Fruit fly (Drosophila melanogaster) whole organism, embryonic: ENCODE measurements around the gene Nse4.
A peak's percentile ranks its signal among the peaks of the same experiment; 100 is the strongest.

ENCODE experiments used
- Adf1 ChIP-seq: fragments of 200-800 bp; sonication (Bioruptor generic); IDR thresholded peaks from 2 replicates; pipeline ENCODE4 v1.3.6; 2022; ENCODE audit warnings: missing biosample characterization, missing genetic modification characterization
- Antp ChIP-seq: fragments of 200-800 bp; sonication (Bioruptor generic); optimal IDR thresholded peaks from 3 replicates; lab custom pipeline; 2016; ENCODE audit warnings: missing biosample characterization, missing genetic modification characterization
- CG10565 ChIP-seq: fragments of 200-800 bp; sonication (Bioruptor generic); optimal IDR thresholded peaks from 3 replicates; lab custom pipeline; 2016; ENCODE audit warnings: missing biosample characterization, mild to moderate bottlenecking, missing genetic modification characterization
- CG14441 ChIP-seq: fragments of 200-800 bp; sonication (Bioruptor generic); IDR thresholded peaks from 2 replicates; pipeline ENCODE4 v1.3.6; 2022; ENCODE audit warnings: missing biosample characterization, missing genetic modification characterization
- CG16863 ChIP-seq: fragments of 200-800 bp; sonication (Bioruptor generic); optimal IDR thresholded peaks from 3 replicates; lab custom pipeline; 2016; ENCODE audit warnings: missing biosample characterization, missing genetic modification characterization
- CG17359 ChIP-seq: fragments of 200-800 bp; sonication (Bioruptor generic); optimal IDR thresholded peaks from 3 replicates; lab custom pipeline; 2018; ENCODE audit warnings: missing biosample characterization, mild to moderate bottlenecking, missing genetic modification characterization, moderate library complexity
- CG17361 ChIP-seq: fragments of 200-800 bp; sonication (Bioruptor generic); IDR thresholded peaks from 3 replicates; pipeline ENCODE4 v1.3.6; 2022; ENCODE audit warnings: missing biosample characterization, missing genetic modification characterization
- CG17568 ChIP-seq: fragments of 200-800 bp; sonication (Bioruptor generic); optimal IDR thresholded peaks from 2 replicates; lab custom pipeline; 2018; ENCODE audit warnings: missing biosample characterization, mild to moderate bottlenecking, missing genetic modification characterization, moderate library complexity
- CG17912 ChIP-seq: fragments of 200-800 bp; sonication (Bioruptor generic); optimal IDR thresholded peaks from 2 replicates; lab custom pipeline; 2018; ENCODE audit warnings: missing biosample characterization, mild to moderate bottlenecking, missing genetic modification characterization
- CG1792 ChIP-seq: fragments of 200-800 bp; sonication (Bioruptor generic); optimal IDR thresholded peaks from 2 replicates; lab custom pipeline; 2016; ENCODE audit warnings: missing biosample characterization, missing genetic modification characterization
- CG18011 ChIP-seq: fragments of 200-800 bp; sonication (Bioruptor generic); optimal IDR thresholded peaks from 2 replicates; lab custom pipeline; 2017; ENCODE audit warnings: missing biosample characterization, missing genetic modification characterization, mild to moderate bottlenecking, moderate library complexity, missing genotype
- CG3995 ChIP-seq: fragments of 200-800 bp; sonication (Bioruptor generic); optimal IDR thresholded peaks from 3 replicates; lab custom pipeline; 2016; ENCODE audit warnings: missing biosample characterization, missing genetic modification characterization
- CG4282 ChIP-seq: fragments of 200-800 bp; sonication (Bioruptor generic); optimal IDR thresholded peaks from 2 replicates; lab custom pipeline; 2016; ENCODE audit warnings: missing biosample characterization, missing genetic modification characterization
- CG6791 ChIP-seq: fragments of 200-800 bp; sonication (Bioruptor generic); IDR thresholded peaks from 3 replicates; pipeline ENCODE4 v1.3.6; 2022; ENCODE audit warnings: missing biosample characterization, missing genetic modification characterization; ENCODE audit not compliant: partially characterized antibody
- CG8089 ChIP-seq: fragments of 200-800 bp; sonication (Bioruptor generic); optimal IDR thresholded peaks from 3 replicates; lab custom pipeline; 2016; ENCODE audit warnings: missing biosample characterization, missing genetic modification characterization
- CG9817 ChIP-seq: fragments of 200-800 bp; sonication (Bioruptor generic); optimal IDR thresholded peaks from 2 replicates; lab custom pipeline; 2018; ENCODE audit warnings: missing biosample characterization, mild to moderate bottlenecking, missing genetic modification characterization, moderate library complexity
- CkIIα-i1 ChIP-seq: fragments of 200-800 bp; sonication (Bioruptor generic); IDR thresholded peaks from 2 replicates; pipeline ENCODE4 v1.3.6; 2022; ENCODE audit warnings: missing biosample characterization, missing genetic modification characterization
- CoRest ChIP-seq: fragments of 200-800 bp; sonication (Bioruptor generic); optimal IDR thresholded peaks from 3 replicates; lab custom pipeline; 2018; ENCODE audit warnings: missing biosample characterization, mild to moderate bottlenecking, missing genetic modification characterization, moderate library complexity
- Elba2 ChIP-seq: fragments of 200-800 bp; sonication (Bioruptor generic); optimal IDR thresholded peaks from 3 replicates; lab custom pipeline; 2016; ENCODE audit warnings: missing biosample characterization, missing genetic modification characterization
- Hmr ChIP-seq: fragments of 200-800 bp; sonication (Bioruptor generic); optimal IDR thresholded peaks from 3 replicates; lab custom pipeline; 2017; ENCODE audit warnings: mild to moderate bottlenecking, missing biosample characterization, missing genetic modification reagents, missing genetic modification characterization
- Hr51 ChIP-seq, 2 experiments: fragments of 200-800 bp; sonication (Bioruptor generic); optimal IDR thresholded peaks; 2 replicates in 1 of 2; 3 replicates in 1 of 2; lab custom pipeline; 2016 to 2018; ENCODE audit warnings: missing biosample characterization in 2 of 2, missing genetic modification characterization in 2 of 2, mild to moderate bottlenecking in 1 of 2, moderate library complexity in 1 of 2
- Max ChIP-seq: fragments of 200-800 bp; sonication (Bioruptor generic); optimal IDR thresholded peaks from 2 replicates; lab custom pipeline; 2016; ENCODE audit warnings: missing biosample characterization, mild to moderate bottlenecking, missing genetic modification characterization
- NFAT ChIP-seq: fragments of 200-800 bp; sonication (Bioruptor generic); IDR thresholded peaks from 2 replicates; pipeline ENCODE4 v1.3.6; 2022; ENCODE audit warnings: missing biosample characterization, missing genetic modification characterization
- Nf-YB ChIP-seq: fragments of 200-800 bp; sonication (Bioruptor generic); optimal IDR thresholded peaks from 3 replicates; lab custom pipeline; 2019; ENCODE audit warnings: missing biosample characterization, mild to moderate bottlenecking, missing genetic modification characterization, moderate library complexity
- Ptx1 ChIP-seq: fragments of 200-800 bp; sonication (Bioruptor generic); IDR thresholded peaks from 2 replicates; pipeline ENCODE4 v1.3.6; 2022; ENCODE audit warnings: missing biosample characterization, missing genetic modification characterization
- Sox100B ChIP-seq: fragments of 200-800 bp; sonication (Bioruptor generic); optimal IDR thresholded peaks from 3 replicates; lab custom pipeline; 2018; ENCODE audit warnings: missing biosample characterization, mild to moderate bottlenecking, missing genetic modification characterization
- Spps ChIP-seq: fragments of 200-800 bp; sonication (Bioruptor generic); optimal IDR thresholded peaks from 2 replicates; lab custom pipeline; 2018; ENCODE audit warnings: missing biosample characterization, mild to moderate bottlenecking, missing genetic modification characterization
- Taf1 ChIP-seq: fragments of 200-800 bp; sonication (Bioruptor generic); IDR thresholded peaks from 2 replicates; pipeline ENCODE4 v1.3.6; 2022; ENCODE audit warnings: missing biosample characterization, missing genetic modification characterization
- Usf ChIP-seq: fragments of 200-800 bp; sonication (Bioruptor generic); optimal IDR thresholded peaks from 2 replicates; lab custom pipeline; 2017; ENCODE audit warnings: missing genotype, missing biosample characterization, missing genetic modification characterization
- ara ChIP-seq: fragments of 200-800 bp; sonication (Bioruptor generic); IDR thresholded peaks from 2 replicates; pipeline ENCODE4 v1.3.6; 2022; ENCODE audit warnings: missing biosample characterization, missing genetic modification characterization
- bab2 ChIP-seq: fragments of 200-800 bp; sonication (Bioruptor generic); optimal IDR thresholded peaks from 2 replicates; lab custom pipeline; 2016; ENCODE audit warnings: missing biosample characterization, missing genetic modification characterization
- bigmax ChIP-seq: fragments of 200-800 bp; sonication (Bioruptor generic); optimal IDR thresholded peaks from 2 replicates; lab custom pipeline; 2018; ENCODE audit warnings: missing biosample characterization, mild to moderate bottlenecking, missing genetic modification characterization
- cato ChIP-seq: fragments of 200-800 bp; sonication (Bioruptor generic); optimal IDR thresholded peaks from 2 replicates; lab custom pipeline; 2016; ENCODE audit warnings: missing biosample characterization, missing genetic modification characterization, borderline replicate concordance
- da ChIP-seq: fragments of 200-800 bp; sonication (Bioruptor generic); optimal IDR thresholded peaks from 2 replicates; lab custom pipeline; 2016; ENCODE audit warnings: missing biosample characterization, missing genetic modification characterization
- eyg ChIP-seq: fragments of 200-800 bp; sonication (Bioruptor generic); optimal IDR thresholded peaks from 3 replicates; lab custom pipeline; 2016; ENCODE audit warnings: missing biosample characterization, missing genetic modification characterization
- gsb-n ChIP-seq: fragments of 200-800 bp; sonication (Bioruptor generic); optimal IDR thresholded peaks from 3 replicates; lab custom pipeline; 2018; ENCODE audit warnings: missing biosample characterization, mild to moderate bottlenecking, missing genetic modification characterization
- hb ChIP-seq: fragments of 200-800 bp; sonication (Bioruptor generic); IDR thresholded peaks from 3 replicates; pipeline ENCODE4 v1.3.6; 2022; ENCODE audit warnings: missing biosample characterization, missing genetic modification characterization; ENCODE audit not compliant: partially characterized antibody
- jing ChIP-seq: fragments of 200-800 bp; sonication (Bioruptor generic); optimal IDR thresholded peaks from 2 replicates; lab custom pipeline; 2018; ENCODE audit warnings: missing biosample characterization, mild to moderate bottlenecking, missing genetic modification characterization
- knrl ChIP-seq: fragments of 200-800 bp; sonication (Bioruptor generic); IDR thresholded peaks from 3 replicates; pipeline ENCODE4 v1.3.6; 2022; ENCODE audit warnings: missing biosample characterization, missing genetic modification characterization; ENCODE audit not compliant: partially characterized antibody
- lab ChIP-seq: fragments of 200-800 bp; sonication (Bioruptor generic); optimal IDR thresholded peaks from 3 replicates; lab custom pipeline; 2017; ENCODE audit warnings: missing biosample characterization, missing genetic modification characterization, mild to moderate bottlenecking, moderate library complexity, missing genetic modification reagents
- lola ChIP-seq, 3 experiments: fragments of >200 bp in 2 of 3; fragments of 200-800 bp in 1 of 3; sonication (Bioruptor generic) in 1 of 3; optimal IDR thresholded peaks; 2 replicates each; lab custom pipeline; 2017 to 2019; ENCODE audit warnings: missing biosample characterization in 3 of 3, missing genetic modification characterization in 3 of 3, mild to moderate bottlenecking in 1 of 3, moderate library complexity in 1 of 3
- odd ChIP-seq: fragments of 200-800 bp; sonication (Bioruptor generic); optimal IDR thresholded peaks from 2 replicates; lab custom pipeline; 2017; ENCODE audit warnings: missing biosample characterization, mild to moderate bottlenecking, missing genetic modification characterization
- p53 ChIP-seq: fragments of 200-800 bp; sonication (Bioruptor generic); optimal IDR thresholded peaks from 2 replicates; lab custom pipeline; 2016; ENCODE audit warnings: missing biosample characterization, missing genetic modification characterization
- pum ChIP-seq: fragments of 200-800 bp; sonication (Bioruptor generic); optimal IDR thresholded peaks from 2 replicates; lab custom pipeline; 2016; ENCODE audit warnings: missing biosample characterization, missing genetic modification characterization
- ranshi ChIP-seq: fragments of 200-800 bp; sonication (Bioruptor generic); IDR thresholded peaks from 2 replicates; pipeline ENCODE4 v1.3.6; 2022; ENCODE audit warnings: missing biosample characterization, missing genetic modification characterization
- schlank ChIP-seq: fragments of 200-800 bp; sonication (Bioruptor generic); optimal IDR thresholded peaks from 2 replicates; lab custom pipeline; 2018; ENCODE audit warnings: missing biosample characterization, mild to moderate bottlenecking, missing genetic modification characterization
- seq ChIP-seq: fragments of 200-800 bp; sonication (Bioruptor generic); IDR thresholded peaks from 2 replicates; pipeline ENCODE4 v1.3.6; 2022; ENCODE audit warnings: missing biosample characterization, missing genetic modification characterization
- stc ChIP-seq: fragments of 200-800 bp; sonication (Bioruptor generic); IDR thresholded peaks from 2 replicates; pipeline ENCODE4 v1.3.6; 2022; ENCODE audit warnings: missing biosample characterization, missing genetic modification characterization
- stwl ChIP-seq: fragments of 200-800 bp; sonication (Bioruptor generic); optimal IDR thresholded peaks from 3 replicates; lab custom pipeline; 2018; ENCODE audit warnings: missing biosample characterization, mild to moderate bottlenecking, missing genetic modification characterization, moderate library complexity
- vnd ChIP-seq: fragments of 200-800 bp; sonication (Bioruptor generic); IDR thresholded peaks from 3 replicates; pipeline ENCODE4 v1.3.6; 2022; ENCODE audit warnings: missing biosample characterization, missing genetic modification characterization; ENCODE audit not compliant: partially characterized antibody

The Nse4 gene

DNA sequence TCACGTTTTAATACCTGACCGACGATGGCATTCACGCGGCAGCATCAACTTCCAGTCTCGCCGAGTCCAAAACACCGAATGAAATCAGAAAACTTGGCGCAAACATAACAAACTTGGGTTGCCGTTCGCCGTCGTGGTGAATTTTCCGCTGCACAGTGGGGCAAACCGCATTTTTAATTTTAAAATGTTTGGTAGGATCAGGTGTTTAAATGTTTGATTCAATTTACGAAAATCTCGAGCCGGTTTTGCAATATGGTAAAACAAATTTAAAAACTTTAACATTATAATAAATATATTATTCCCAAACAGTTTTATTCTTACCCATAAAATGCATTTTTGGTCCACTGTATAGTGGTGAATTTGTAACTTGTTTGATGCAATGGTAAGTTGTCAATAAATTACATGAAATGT is 35.0 kb downstream of the Nse4 start, which contains the start of gene RluA-1 (continued):
- TF ChIP-seq CG17361 (GFP tag; lab: Robert Waterston, UW) (peak; percentile 99), ara (GFP tag; lab: Robert Waterston, UW) (peak; percentile 100), CG17912 (peak; percentile 98), CG8089 (peak; percentile 92), Ptx1 (peak; percentile 99), bab2 (peak; percentile 96), CkIIα-i1 (GFP tag; lab: Robert Waterston, UW) (no peak), odd (peak; percentile 99), knrl (GFP tag; lab: Robert Waterston, UW) (peak; percentile 71), CG6791 (0 out of 3 replicates have a peak, but pooled peaks have one; percentile 20), da (GFP tag; lab: Kevin White, UChicago) (peak; percentile 84), Adf1 (peak; percentile 90), CG1792 (GFP tag; lab: Kevin White, UChicago) (peak; percentile 90), CG16863 (GFP tag; lab: Kevin White, UChicago) (peak; percentile 91), Sox100B (GFP tag; lab: Kevin White, UChicago) (peak; percentile 98), jing (GFP tag; lab: Kevin White, UChicago) (peak; percentile 98), CG4282 (GFP tag; lab: Kevin White, UChicago) (peak; percentile 93), NFAT (peak; percentile 99; the same call in 1 of the 2 replicates), p53 (GFP tag; lab: Kevin White, UChicago) (peak; percentile 64), cato (GFP tag; lab: Kevin White, UChicago) (peak; percentile 99), seq (GFP tag; lab: Robert Waterston, UW) (peak; percentile 100), Nf-YB (GFP tag; lab: Kevin White, UChicago) (peak; percentile 91), stwl (tag; lab: Kevin White, UChicago) (peak; percentile 98), Taf1 (GFP tag; lab: Robert Waterston, UW) (peak; percentile 93), Hr51 (GFP tag; optimal IDR thresholded peaks at IDR 0.05; lab: Kevin White, UChicago) (peak; percentile 97 to 100), Spps (tag; lab: Kevin White, UChicago) (peak; percentile 100), bigmax (peak; percentile 80), lab (GFP tag; lab: Kevin White, UChicago) (peak; percentile 99), Usf (peak; percentile 96), lola (GFP tag; optimal IDR thresholded peaks at IDR 0.05; lab: Kevin White, UChicago) (peak in 1 of 3 experiments; percentile 99), CG18011 (peak; percentile 92), pum (GFP tag; lab: Kevin White, UChicago) (peak; percentile 89), Antp (GFP tag; lab: Kevin White, UChicago) (peak; percentile 88), hb (GFP tag; lab: Robert Waterston, UW) (peak; percentile 75), CG9817 (tag; lab: Kevin White, UChicago) (peak; percentile 99), CG14441 (GFP tag; lab: Robert Waterston, UW) (peak; percentile 99), CG17359 (tag; lab: Kevin White, UChicago) (peak; percentile 100), schlank (tag; lab: Kevin White, UChicago) (peak; percentile 96), vnd (GFP tag; lab: Robert Waterston, UW) (no peak; the same call in 1 of the 3 replicates), gsb-n (tag; lab: Kevin White, UChicago) (peak; percentile 100), CoRest (tag; lab: Kevin White, UChicago) (peak; percentile 100), Max (peak; percentile 99), Elba2 (peak; percentile 94), CG17568 (GFP tag; lab: Kevin White, UChicago) (peak; percentile 99), ranshi (GFP tag; lab: Robert Waterston, UW) (peak; percentile 93; the same call in 1 of the 2 replicates), CG3995 (GFP tag; lab: Kevin White, UChicago) (peak; percentile 66), Hmr (GFP tag; lab: Kevin White, UChicago) (peak; percentile 99), stc (GFP tag; lab: Robert Waterston, UW) (peak; percentile 100), eyg (GFP tag; lab: Kevin White, UChicago) (peak; percentile 79), CG10565 (peak; percentile 96)
